Fruit fly (Drosophila melanogaster) whole organism, embryonic: Measurements from ENCODE around the gene ca.

ENCODE experiments used
- ATbp ChIP-seq: fragments of 200-800 bp; sonication (Bioruptor generic); optimal IDR thresholded peaks from 2 replicates; lab custom pipeline; 2017; ENCODE audit warnings: missing biosample characterization, mild to moderate bottlenecking, missing genetic modification characterization, missing genetic modification reagents
- Awh ChIP-seq: fragments of 200-800 bp; sonication (Bioruptor generic); IDR thresholded peaks from 2 replicates; pipeline ENCODE4, ENCODE4 v1.3.6; 2022; ENCODE audit warnings: missing biosample characterization, missing genetic modification characterization
- B-H1 ChIP-seq: fragments of 200-800 bp; sonication (Bioruptor generic); IDR thresholded peaks from 3 replicates; pipeline ENCODE4 v1.3.6; 2022; ENCODE audit warnings: missing biosample characterization, missing genetic modification characterization
- BEAF-32 ChIP-seq: fragments of 200-800 bp; sonication (Bioruptor generic); optimal IDR thresholded peaks from 3 replicates; lab custom pipeline; 2017; ENCODE audit warnings: missing biosample characterization, missing genetic modification characterization, mild to moderate bottlenecking, moderate library complexity, missing genetic modification reagents
- CG10209 ChIP-seq: fragments of 200-800 bp; sonication (Bioruptor generic); optimal IDR thresholded peaks from 3 replicates; lab custom pipeline; 2017; ENCODE audit warnings: missing biosample characterization, mild to moderate bottlenecking, missing genetic modification characterization, missing genetic modification reagents
- CG10654 ChIP-seq: fragments of 200-800 bp; sonication (Bioruptor generic); optimal IDR thresholded peaks from 2 replicates; lab custom pipeline; 2016; ENCODE audit warnings: missing biosample characterization, missing genetic modification characterization
- CG11085 ChIP-seq: fragments of 200-800 bp; sonication (Bioruptor generic); IDR thresholded peaks from 2 replicates; pipeline ENCODE4 v1.3.6; 2022; ENCODE audit warnings: missing biosample characterization, missing genetic modification characterization
- CG12391 ChIP-seq: fragments of 200-800 bp; sonication (Bioruptor generic); optimal IDR thresholded peaks from 3 replicates; lab custom pipeline; 2018; ENCODE audit warnings: missing biosample characterization, mild to moderate bottlenecking, missing genetic modification characterization, moderate library complexity
- CG13775 ChIP-seq: fragments of 200-800 bp; sonication (Bioruptor generic); optimal IDR thresholded peaks from 3 replicates; lab custom pipeline; 2017; ENCODE audit warnings: missing biosample characterization, mild to moderate bottlenecking, missing genetic modification characterization
- CG14667 ChIP-seq: fragments of 200-800 bp; sonication (Bioruptor generic); IDR thresholded peaks from 2 replicates; pipeline ENCODE4 v1.3.6; 2022; ENCODE audit warnings: missing biosample characterization, missing genetic modification characterization
- CG15011 ChIP-seq: fragments of 200-800 bp; sonication (Bioruptor generic); optimal IDR thresholded peaks from 3 replicates; lab custom pipeline; 2018; ENCODE audit warnings: missing biosample characterization, mild to moderate bottlenecking, missing genetic modification characterization
- CG16813 ChIP-seq: fragments of 200-800 bp; sonication (Bioruptor generic); IDR thresholded peaks from 3 replicates; pipeline ENCODE4 v1.3.6; 2022; ENCODE audit warnings: missing biosample characterization, missing genetic modification characterization; ENCODE audit not compliant: partially characterized antibody
- CG16815 ChIP-seq: fragments of 200-800 bp; sonication (Bioruptor generic); optimal IDR thresholded peaks from 3 replicates; lab custom pipeline; 2017; ENCODE audit warnings: missing biosample characterization, mild to moderate bottlenecking, missing genetic modification characterization
- CG18262 ChIP-seq: fragments of 200-800 bp; optimal IDR thresholded peaks from 3 replicates; lab custom pipeline; 2019; ENCODE audit warnings: missing biosample characterization, mild to moderate bottlenecking, missing genetic modification characterization, moderate library complexity
- CG2678 ChIP-seq: fragments of 200-800 bp; sonication (Bioruptor generic); optimal IDR thresholded peaks from 3 replicates; lab custom pipeline; 2019; ENCODE audit warnings: missing biosample characterization, mild to moderate bottlenecking, missing genetic modification characterization, moderate library complexity
- CG30403 ChIP-seq: fragments of 200-800 bp; sonication (Bioruptor generic); optimal IDR thresholded peaks from 3 replicates; lab custom pipeline; 2016; ENCODE audit warnings: missing biosample characterization, missing genetic modification characterization
- CG33557 ChIP-seq: fragments of 200-800 bp; sonication (Bioruptor generic); optimal IDR thresholded peaks from 2 replicates; lab custom pipeline; 2019; ENCODE audit warnings: missing biosample characterization, mild to moderate bottlenecking, missing genetic modification characterization, moderate library complexity
- CG4360 ChIP-seq: fragments of 200-800 bp; sonication (Bioruptor generic); IDR thresholded peaks from 2 replicates; pipeline ENCODE4 v1.3.6; 2022; ENCODE audit warnings: missing biosample characterization, missing genetic modification characterization
- CG5180 ChIP-seq: fragments of 200-800 bp; sonication (Bioruptor generic); optimal IDR thresholded peaks from 3 replicates; lab custom pipeline; 2017; ENCODE audit warnings: missing biosample characterization, missing genetic modification characterization, mild to moderate bottlenecking, moderate library complexity, missing genetic modification reagents
- CG7357 ChIP-seq: fragments of 200-800 bp; sonication (Bioruptor generic); IDR thresholded peaks from 3 replicates; pipeline ENCODE4 v1.3.6; 2022; ENCODE audit warnings: missing biosample characterization, missing genetic modification characterization
- CG7987 ChIP-seq: fragments of 200-800 bp; sonication (Bioruptor generic); optimal IDR thresholded peaks from 2 replicates; lab custom pipeline; 2018; ENCODE audit warnings: missing biosample characterization, mild to moderate bottlenecking, missing genetic modification characterization, moderate library complexity
- CG8290 ChIP-seq, 3 experiments: fragments of 200-800 bp; sonication (Bioruptor generic); optimal IDR thresholded peaks; 2 replicates each; lab custom pipeline; 2016 to 2019; ENCODE audit warnings: missing biosample characterization in 3 of 3, missing genetic modification characterization in 3 of 3, mild to moderate bottlenecking in 2 of 3, moderate library complexity in 1 of 3
- Dbx ChIP-seq: fragments of 200-800 bp; sonication (Bioruptor generic); IDR thresholded peaks from 3 replicates; pipeline ENCODE4 v1.3.6; 2022; ENCODE audit warnings: missing biosample characterization, missing genetic modification characterization
- Dfd ChIP-seq, 2 experiments: fragments of >200 bp; optimal IDR thresholded peaks; 2 replicates each; lab custom pipeline; 2017; ENCODE audit warnings: missing biosample characterization in 2 of 2, missing genetic modification characterization in 2 of 2
- Dip2 ChIP-seq: fragments of 200-800 bp; sonication (Bioruptor generic); IDR thresholded peaks from 2 replicates; pipeline ENCODE4 v1.3.6; 2022; ENCODE audit warnings: missing biosample characterization, missing genetic modification characterization
- H15 ChIP-seq: fragments of 200-800 bp; sonication (Bioruptor generic); IDR thresholded peaks from 3 replicates; pipeline ENCODE4 v1.3.6; 2022; ENCODE audit warnings: missing biosample characterization, missing genetic modification characterization
- H2.0 ChIP-seq: fragments of 200-800 bp; sonication (Bioruptor generic); IDR thresholded peaks from 2 replicates; pipeline ENCODE4 v1.3.6; 2022; ENCODE audit warnings: missing biosample characterization, missing genetic modification characterization
- Hmr ChIP-seq: fragments of 200-800 bp; sonication (Bioruptor generic); optimal IDR thresholded peaks from 3 replicates; lab custom pipeline; 2017; ENCODE audit warnings: mild to moderate bottlenecking, missing biosample characterization, missing genetic modification reagents, missing genetic modification characterization
- Jarid2 ChIP-seq: fragments of 200-800 bp; sonication (Bioruptor generic); optimal IDR thresholded peaks from 3 replicates; lab custom pipeline; 2017; ENCODE audit warnings: mild to moderate bottlenecking, missing biosample characterization, missing genetic modification reagents, missing genetic modification characterization
- Med ChIP-seq: fragments of 200-800 bp; sonication (Bioruptor generic); peaks from one replicate; lab custom pipeline; 2016; ENCODE audit warnings: missing biosample characterization, missing genetic modification characterization, mild to moderate bottlenecking, inconsistent platforms, moderate library complexity
- Neu2 ChIP-seq: fragments of 200-800 bp; sonication (Bioruptor generic); optimal IDR thresholded peaks from 3 replicates; lab custom pipeline; 2016; ENCODE audit warnings: missing biosample characterization, missing genetic modification characterization, borderline replicate concordance
- Oli ChIP-seq: fragments of 200-800 bp; sonication (Bioruptor generic); optimal IDR thresholded peaks from 2 replicates; lab custom pipeline; 2018; ENCODE audit warnings: missing biosample characterization, mild to moderate bottlenecking, missing genetic modification characterization, moderate library complexity
- Scr ChIP-seq: fragments of 200-800 bp; sonication (Bioruptor generic); IDR thresholded peaks from 2 replicates; pipeline ENCODE4 v1.3.6; 2022; ENCODE audit warnings: missing biosample characterization, missing genetic modification characterization; ENCODE audit not compliant: partially characterized antibody
- al ChIP-seq: fragments of 200-800 bp; sonication (Bioruptor generic); IDR thresholded peaks from 2 replicates; pipeline ENCODE4 v1.3.6; 2022; ENCODE audit warnings: missing biosample characterization, missing genetic modification characterization
- aop ChIP-seq: fragments of 200-800 bp; sonication (Bioruptor generic); IDR thresholded peaks from 2 replicates; pipeline ENCODE4 v1.3.6; 2022; ENCODE audit warnings: missing biosample characterization, missing genetic modification characterization
- fru ChIP-seq: fragments of >200 bp; optimal IDR thresholded peaks from 2 replicates; lab custom pipeline; 2017
- grau ChIP-seq: fragments of 200-800 bp; optimal IDR thresholded peaks from 3 replicates; lab custom pipeline; 2019; ENCODE audit warnings: missing biosample characterization, mild to moderate bottlenecking, missing genetic modification characterization, moderate library complexity
- gro ChIP-seq: fragments of 200-800 bp; sonication (Bioruptor generic); optimal IDR thresholded peaks from 2 replicates; lab custom pipeline; 2016; ENCODE audit warnings: missing biosample characterization, missing genetic modification characterization
- jigr1 ChIP-seq: fragments of 200-800 bp; sonication (Bioruptor generic); IDR thresholded peaks from 3 replicates; pipeline ENCODE4 v1.3.6; 2022; ENCODE audit warnings: missing biosample characterization, missing genetic modification characterization
- jumu ChIP-seq: fragments of 200-800 bp; sonication (Bioruptor generic); optimal IDR thresholded peaks from 3 replicates; lab custom pipeline; 2016; ENCODE audit warnings: missing biosample characterization, missing genetic modification characterization
- mld ChIP-seq: fragments of 200-800 bp; sonication (Bioruptor generic); IDR thresholded peaks from 3 replicates; pipeline ENCODE4 v1.3.6; 2022; ENCODE audit warnings: missing biosample characterization, missing genetic modification characterization; ENCODE audit not compliant: partially characterized antibody
- p53 ChIP-seq: fragments of 200-800 bp; sonication (Bioruptor generic); optimal IDR thresholded peaks from 2 replicates; lab custom pipeline; 2016; ENCODE audit warnings: missing biosample characterization, missing genetic modification characterization
- peb ChIP-seq: fragments of 200-800 bp; sonication (Bioruptor generic); IDR thresholded peaks from 2 replicates; pipeline ENCODE4 v1.3.6; 2022; ENCODE audit warnings: missing biosample characterization, missing genetic modification characterization
- rib ChIP-seq: fragments of 200-800 bp; sonication (Bioruptor generic); IDR thresholded peaks from 2 replicates; pipeline ENCODE4 v1.3.6; 2022; ENCODE audit warnings: missing biosample characterization, missing genetic modification characterization
- sd ChIP-seq: fragments of 200-800 bp; sonication (Bioruptor generic); optimal IDR thresholded peaks from 3 replicates; lab custom pipeline; 2018; ENCODE audit warnings: missing biosample characterization, mild to moderate bottlenecking, missing genetic modification characterization, moderate library complexity
- sim ChIP-seq: fragments of 200-800 bp; sonication (Bioruptor generic); IDR thresholded peaks from 2 replicates; pipeline ENCODE4 v1.3.6; 2022; ENCODE audit warnings: missing biosample characterization, missing genetic modification characterization
- sima ChIP-seq: fragments of 200-800 bp; sonication (Bioruptor generic); optimal IDR thresholded peaks from 2 replicates; lab custom pipeline; 2016; ENCODE audit warnings: missing biosample characterization, missing genetic modification characterization
- so ChIP-seq: fragments of 200-800 bp; sonication (Bioruptor generic); IDR thresholded peaks from 3 replicates; pipeline ENCODE4 v1.3.6; 2022; ENCODE audit warnings: missing biosample characterization, missing genetic modification characterization
- usp ChIP-seq: fragments of >200 bp; optimal IDR thresholded peaks from 2 replicates; lab custom pipeline; 2017; ENCODE audit warnings: missing biosample characterization, missing genetic modification characterization

ca gene

dm6 chr3R:29861432-29862249 is 55.0 kb downstream of the ca start, which contains the start of the genes CG15514 and RpS8 (continued):
- peak; percentile 58 for TF ChIP-seq CG30403 (GFP tag; lab: Kevin White, UChicago)
- peak; percentile 64 for TF ChIP-seq grau (tag; lab: Kevin White, UChicago)
- no peak for TF ChIP-seq fru (lab: Kevin White, UChicago)
- peak; percentile 63 for TF ChIP-seq CG7987 (GFP tag; lab: Kevin White, UChicago)
- TF ChIP-seq so (GFP tag; lab: Robert Waterston, UW) = peak; percentile 74
- TF ChIP-seq sima (GFP tag; lab: Kevin White, UChicago) = no peak
- TF ChIP-seq usp (GFP tag; lab: Kevin White, UChicago) = no peak
- TF ChIP-seq CG8290 (GFP tag; optimal IDR thresholded peaks at IDR 0.05; lab: Kevin White, UChicago) = peak; percentile 55
- TF ChIP-seq CG8290 (tag; optimal IDR thresholded peaks at IDR 0.05; lab: Kevin White, UChicago) = peak; percentile 36 to 68
- TF ChIP-seq CG11085 (GFP tag; lab: Robert Waterston, UW) = no peak
- peak; percentile 90 for TF ChIP-seq Med (GFP tag; lab: Kevin White, UChicago)
- no peak for TF ChIP-seq CG33557
- peak; percentile 45 for TF ChIP-seq Oli (tag; lab: Kevin White, UChicago)
- TF ChIP-seq CG15011 (GFP tag; lab: Kevin White, UChicago) = no peak
- no peak for TF ChIP-seq aop
- TF ChIP-seq p53 = peak; percentile 25
- peak; percentile 67 for TF ChIP-seq Dbx (GFP tag; lab: Robert Waterston, UW)
- no peak for TF ChIP-seq sim (GFP tag; lab: Robert Waterston, UW)
- TF ChIP-seq al (GFP tag; lab: Robert Waterston, UW) = peak; percentile 51; the same call in 1 of the 2 replicates
- no peak for TF ChIP-seq Jarid2
- TF ChIP-seq H2.0 = no peak
- TF ChIP-seq Dfd (GFP tag; optimal IDR thresholded peaks at IDR 0.05; lab: Kevin White, UChicago) = no peak
- TF ChIP-seq CG16815 (GFP tag; lab: Kevin White, UChicago) = no peak
- TF ChIP-seq Dip2 (GFP tag; lab: Robert Waterston, UW) = no peak
- peak; percentile 67 for TF ChIP-seq CG13775 (GFP tag; lab: Kevin White, UChicago)
- TF ChIP-seq BEAF-32 (GFP tag; lab: Kevin White, UChicago) = peak; percentile 52
- peak; percentile 51 for TF ChIP-seq CG10654
- TF ChIP-seq sd = no peak
- TF ChIP-seq CG12391 (tag; lab: Kevin White, UChicago) = peak; percentile 74
- no peak for TF ChIP-seq Awh (GFP tag; lab: Robert Waterston, UW)
- TF ChIP-seq CG14667 (GFP tag; lab: Robert Waterston, UW) = no peak
- no peak for TF ChIP-seq H15
- no peak for TF ChIP-seq rib
- no peak for TF ChIP-seq gro (GFP tag; lab: Kevin White, UChicago)
- no peak for TF ChIP-seq CG7357
- peak; percentile 33 for TF ChIP-seq CG18262
- TF ChIP-seq CG10209 (GFP tag; lab: Kevin White, UChicago) = peak; percentile 66
- no peak for TF ChIP-seq CG4360 (GFP tag; lab: Robert Waterston, UW)
- TF ChIP-seq peb (GFP tag; lab: Robert Waterston, UW) = no peak
- TF ChIP-seq Neu2 (GFP tag; lab: Kevin White, UChicago) = no peak
- no peak for TF ChIP-seq B-H1 (GFP tag; lab: Robert Waterston, UW)
- TF ChIP-seq Scr (GFP tag; lab: Robert Waterston, UW) = no peak
- peak; percentile 83 for TF ChIP-seq CG2678 (tag; lab: Kevin White, UChicago)
- TF ChIP-seq CG16813 (GFP tag; lab: Robert Waterston, UW) = 0 out of 3 replicates have a peak, but pooled peaks have one; percentile 16
- TF ChIP-seq Hmr (GFP tag; lab: Kevin White, UChicago) = peak; percentile 80
- TF ChIP-seq ATbp (GFP tag; lab: Kevin White, UChicago) = peak; percentile 45
- no peak for TF ChIP-seq jumu (GFP tag; lab: Kevin White, UChicago)
- no peak for TF ChIP-seq mld
- TF ChIP-seq CG5180 = peak; percentile 56
- no peak; the same call in 2 of the 3 replicates for TF ChIP-seq jigr1 (GFP tag; lab: Robert Waterston, UW)
